Worm (Caenorhabditis elegans): ENCODE results near the gene Y59H11AR.3.

Y59H11AR.3 gene

DNA sequence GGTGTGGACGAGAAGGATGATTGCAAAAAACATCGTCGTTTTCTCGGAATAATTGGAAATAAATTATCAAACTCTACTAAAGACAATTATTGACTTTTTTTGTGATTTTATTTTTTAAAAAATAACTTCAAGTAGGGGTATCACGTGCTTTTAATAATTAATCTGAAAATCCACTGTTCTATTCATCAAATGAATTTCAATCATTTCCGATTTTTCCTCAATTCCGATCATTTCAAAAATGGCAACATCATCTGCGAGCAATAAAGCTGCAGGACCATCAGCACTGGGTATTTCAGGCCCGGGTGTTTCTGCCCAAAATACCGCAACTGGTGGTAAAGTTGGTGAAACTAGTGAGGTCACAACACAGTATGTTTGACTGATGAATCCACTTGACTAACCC lies 21.8 kb upstream of the Y59H11AR.3 start, which contains the start of the genes F42A9.7 and F42A9.3:
F42A9.7 (minus strand) TSS at position 101 of the 400 bp plus-strand sequence.
F42A9.3 (plus strand) TSS at position 214 of the 400 bp plus-strand sequence.
- TF ChIP-seq unc-120 (tag; optimal IDR thresholded peaks at IDR 0.05; ENCODE audit: poor library complexity, severe bottlenecking) = no peak
- TF ChIP-seq nhr-28 (tag; optimal IDR thresholded peaks at IDR 0.05) = no peak
- TF ChIP-seq elt-3 (tag; optimal IDR thresholded peaks at IDR 0.05) = no peak
- no peak for TF ChIP-seq lsy-2 (tag; optimal IDR thresholded peaks at IDR 0.05)

DNA sequence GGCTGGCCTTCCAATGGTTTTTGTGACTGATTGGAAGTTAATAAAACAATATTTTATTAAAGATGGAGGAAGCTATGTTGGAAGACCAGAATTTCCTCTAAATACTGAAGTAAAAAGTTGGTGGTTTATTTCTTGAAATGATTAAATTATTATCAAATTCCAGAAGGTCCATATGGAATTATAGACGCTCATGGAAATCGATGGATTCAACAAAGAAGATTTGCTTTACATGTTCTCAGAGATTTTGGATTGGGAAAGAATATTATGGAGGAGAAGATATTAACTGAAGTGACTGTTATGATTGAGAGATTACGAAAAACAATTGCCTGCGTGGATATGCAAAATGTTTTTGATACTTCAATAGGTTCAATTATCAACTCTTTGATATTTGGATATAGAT lies 20.1 kb upstream of the Y59H11AR.3 start:
- no peak for TF ChIP-seq nhr-237 (tag; optimal IDR thresholded peaks at IDR 0.05)
- no peak for TF ChIP-seq hlh-1 (tag; optimal IDR thresholded peaks at IDR 0.05)
- no peak for TF ChIP-seq unc-62 (GFP tag; optimal IDR thresholded peaks at IDR 0.05)
- no peak for TF ChIP-seq tbx-8 (GFP tag; optimal IDR thresholded peaks at IDR 0.05)
- no peak for TF ChIP-seq flh-1 (GFP tag; optimal IDR thresholded peaks at IDR 0.05)
- TF ChIP-seq sptf-1 (tag; optimal IDR thresholded peaks at IDR 0.05) = no peak
- no peak for TF ChIP-seq ceh-83 (GFP tag; optimal IDR thresholded peaks at IDR 0.05)
- no peak for TF ChIP-seq ztf-11 (tag; optimal IDR thresholded peaks at IDR 0.05)
- no peak for TF ChIP-seq pha-4 (tag; optimal IDR thresholded peaks at IDR 0.05)
- no peak for TF ChIP-seq ceh-43 (GFP tag; optimal IDR thresholded peaks at IDR 0.05)
- TF ChIP-seq mls-2 (tag; optimal IDR thresholded peaks at IDR 0.05) = no peak
- no peak for TF ChIP-seq lin-13 (tag; optimal IDR thresholded peaks at IDR 0.05)
- no peak for TF ChIP-seq drap-1 (GFP tag; optimal IDR thresholded peaks at IDR 0.05)
- TF ChIP-seq unc-39 (tag; optimal IDR thresholded peaks at IDR 0.05) = no peak

DNA sequence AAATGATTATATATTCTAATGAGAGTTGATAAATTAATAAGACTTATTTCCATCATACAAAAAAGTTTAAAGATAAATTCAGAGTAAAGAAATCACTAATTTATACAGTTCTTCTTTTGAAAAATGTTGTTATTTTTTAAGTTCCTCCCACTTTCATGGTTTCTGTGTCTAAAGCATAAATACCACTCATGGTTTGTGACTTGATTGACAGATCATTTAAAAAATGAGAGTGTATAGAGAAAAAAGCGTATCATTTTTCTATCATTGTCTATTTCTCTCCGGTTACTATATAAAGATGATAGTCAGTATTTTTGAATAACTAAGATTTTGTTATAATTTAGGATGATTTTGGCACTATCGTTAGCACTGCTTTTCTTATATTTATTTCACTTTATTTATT lies 19.5 kb upstream of the Y59H11AR.3 start, which contains the start of gene cyp-33E3:
cyp-33E3 (plus strand) TSS at position 316 of the 400 bp plus-strand sequence.
- TF ChIP-seq hlh-1 (tag; optimal IDR thresholded peaks at IDR 0.05) (no peak), lsy-2 (tag; optimal IDR thresholded peaks at IDR 0.05) (no peak), nhr-76 (tag; optimal IDR thresholded peaks at IDR 0.05) (no peak), nhr-2 (tag; optimal IDR thresholded peaks at IDR 0.05) (no peak), ztf-11 (tag; optimal IDR thresholded peaks at IDR 0.05) (no peak), unc-62 (GFP tag; optimal IDR thresholded peaks at IDR 0.05) (no peak), cnd-1 (tag; optimal IDR thresholded peaks at IDR 0.05) (no peak)

DNA sequence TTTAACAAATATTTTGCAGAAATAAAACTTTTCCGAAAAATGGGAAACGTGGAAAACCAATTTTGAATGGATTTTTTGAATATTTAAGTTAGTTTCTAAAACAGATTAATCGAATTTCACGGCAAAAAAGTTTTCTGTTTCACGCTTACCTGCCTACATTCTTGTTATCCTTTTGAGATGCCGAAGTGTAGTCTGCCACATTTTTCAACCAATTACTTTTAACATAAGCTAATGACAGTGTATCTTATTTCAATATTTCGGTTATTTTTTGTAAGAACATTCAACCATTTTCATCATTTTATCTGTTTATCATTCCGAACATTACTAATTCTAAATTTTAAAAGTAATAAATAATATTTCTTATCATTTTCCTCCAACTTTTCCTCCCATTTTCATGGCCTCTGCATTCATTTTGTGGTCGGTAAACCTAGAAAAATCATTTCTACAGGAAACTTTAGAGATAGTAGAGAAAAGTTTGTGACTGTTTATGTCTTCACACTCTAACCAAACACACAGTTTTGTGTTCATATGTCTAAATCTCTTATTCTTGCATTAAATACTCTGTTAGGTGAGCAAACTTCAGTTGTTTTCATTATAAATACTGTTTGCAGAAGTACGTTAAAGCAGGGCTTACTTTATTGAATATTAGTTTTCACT lies 16.8 kb upstream of the Y59H11AR.3 start, which contains the start of the genes F42A9.17 and cyp-33E2:
F42A9.17 (minus strand) TSS at position 51 of the 657 bp plus-strand sequence.
cyp-33E2 (plus strand) TSS at position 449 of the 657 bp plus-strand sequence.
- TF ChIP-seq flh-1 (GFP tag; optimal IDR thresholded peaks at IDR 0.05) (no peak), pha-4 (tag; optimal IDR thresholded peaks at IDR 0.05) (no peak), cnd-1 (tag; optimal IDR thresholded peaks at IDR 0.05) (no peak), sptf-1 (tag; optimal IDR thresholded peaks at IDR 0.05) (no peak), nhr-12 (tag; optimal IDR thresholded peaks at IDR 0.05) (no peak), nhr-76 (tag; optimal IDR thresholded peaks at IDR 0.05) (no peak), unc-39 (tag; optimal IDR thresholded peaks at IDR 0.05) (no peak), blmp-1 (tag; optimal IDR thresholded peaks at IDR 0.05) (no peak), lsy-2 (tag; optimal IDR thresholded peaks at IDR 0.05) (no peak), mep-1 (tag; optimal IDR thresholded peaks at IDR 0.05) (no peak), bed-3 (GFP tag; optimal IDR thresholded peaks at IDR 0.05) (no peak)

DNA sequence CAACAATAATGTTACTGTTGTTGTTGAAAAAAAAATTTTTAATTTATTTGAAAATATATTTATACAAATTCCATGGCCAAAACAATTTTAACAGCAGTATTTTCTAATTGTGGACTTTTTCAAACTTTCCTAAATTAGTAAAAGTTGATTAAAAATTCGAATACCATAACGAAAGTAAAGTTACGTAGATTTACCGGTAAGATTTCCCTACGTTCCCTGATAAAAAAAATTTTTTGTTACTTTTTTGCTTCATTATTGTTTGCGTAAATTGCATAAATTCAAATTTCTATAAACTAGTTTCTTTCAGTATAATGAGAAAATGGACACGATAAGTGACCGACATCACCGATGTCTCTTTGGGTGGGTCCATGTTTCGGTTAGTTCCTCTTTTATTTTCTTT lies 13.7 kb upstream of the Y59H11AR.3 start, which contains the start of gene F42A9.6:
F42A9.6 (plus strand) TSS at position 301 of the 400 bp plus-strand sequence.
- TF ChIP-seq M03D4.4 (tag; optimal IDR thresholded peaks at IDR 0.05) (no peak), zip-8 (tag; optimal IDR thresholded peaks at IDR 0.05) (no peak), mab-5 (tag; optimal IDR thresholded peaks at IDR 0.05) (no peak), ceh-43 (GFP tag; optimal IDR thresholded peaks at IDR 0.05) (no peak)

DNA sequence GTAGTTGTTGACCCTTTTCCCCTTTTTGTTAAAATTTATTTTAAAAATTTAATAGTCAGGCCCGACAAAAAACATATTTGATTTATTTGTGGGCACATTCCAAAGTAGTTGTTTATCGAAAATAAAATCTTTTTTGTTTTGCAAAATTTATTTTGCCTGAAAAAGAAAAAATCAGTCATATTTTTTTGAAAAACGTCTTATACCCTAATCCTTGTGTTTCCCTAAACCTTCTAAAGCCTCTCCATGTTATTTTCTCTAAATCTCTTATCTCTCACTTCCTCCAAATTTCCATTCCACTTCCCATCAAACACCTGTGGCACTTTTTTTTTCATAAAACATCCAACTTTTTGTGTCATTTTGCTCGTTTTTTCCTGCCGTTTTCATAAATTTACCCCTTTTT lies 13.0 kb upstream of the Y59H11AR.3 start:
- no peak for TF ChIP-seq lin-32 (GFP tag; optimal IDR thresholded peaks at IDR 0.05)
- no peak for TF ChIP-seq ceh-43 (GFP tag; optimal IDR thresholded peaks at IDR 0.05)
- TF ChIP-seq mab-5 (tag; optimal IDR thresholded peaks at IDR 0.05) = no peak
- TF ChIP-seq nhr-76 (tag; optimal IDR thresholded peaks at IDR 0.05) = no peak
- no peak for TF ChIP-seq elt-3 (tag; optimal IDR thresholded peaks at IDR 0.05)
- no peak for TF ChIP-seq nhr-12 (tag; optimal IDR thresholded peaks at IDR 0.05)
- no peak for TF ChIP-seq mep-1 (tag; optimal IDR thresholded peaks at IDR 0.05)
- TF ChIP-seq ceh-39 (tag; optimal IDR thresholded peaks at IDR 0.05) = no peak
- no peak for TF ChIP-seq ces-1 (GFP tag; optimal IDR thresholded peaks at IDR 0.05)
- no peak for TF ChIP-seq nhr-2 (tag; optimal IDR thresholded peaks at IDR 0.05)
